Worm (Caenorhabditis elegans): Measurements from ENCODE around the gene tcl-2.

- TF ChIP-seq unc-55 (GFP tag; optimal IDR thresholded peaks at IDR 0.05), result no peak
- no peak for TF ChIP-seq ceh-48 (tag; optimal IDR thresholded peaks at IDR 0.05)
- no peak for TF ChIP-seq elt-2 (tag; optimal IDR thresholded peaks at IDR 0.05)
- no peak for TF ChIP-seq fkh-10 (GFP tag; optimal IDR thresholded peaks at IDR 0.05)
- no peak for TF ChIP-seq pqm-1 (tag; optimal IDR thresholded peaks at IDR 0.05)
Measured at ce11 chrIV:147819-148218, 31.1 kb upstream of the tcl-2 start, which contains the start of gene col-99.

Data from whole organism, late embryonic.